Worm (Caenorhabditis elegans) whole organism, midembryonic: Measurements from ENCODE around the gene fbxc-20.

Source experiments
- T22C8.4 ChIP-seq: fragments of 200-800 bp; sonication (Bioruptor generic); IDR thresholded peaks from 2 replicates; pipeline ENCODE4 v1.3.6; 2022; ENCODE audit warnings: missing genetic modification characterization, missing compliant biosample characterization
- cog-1 ChIP-seq: sonication (generic microtip); optimal IDR thresholded peaks from 2 replicates; lab custom pipeline; 2016; ENCODE audit warnings: missing genetic modification characterization, missing compliant biosample characterization
- flt-1 ChIP-seq: fragments of 200-800 bp; sonication (Bioruptor generic); IDR thresholded peaks from 2 replicates; pipeline ENCODE4 v1.3.6; 2022; ENCODE audit warnings: missing genetic modification characterization, missing compliant biosample characterization
- klf-2 ChIP-seq: fragments of 200-800 bp; sonication (Bioruptor generic); conservative IDR thresholded peaks from 2 replicates; pipeline ENCODE4 v1.3.6; 2022; ENCODE audit warnings: missing genetic modification reagents, missing genetic modification characterization, missing compliant biosample characterization
- med-1 ChIP-seq: sonication (generic microtip); optimal IDR thresholded peaks from 2 replicates; lab custom pipeline; 2017; ENCODE audit warnings: missing genetic modification characterization, mild to moderate bottlenecking, missing compliant biosample characterization, antibody characterized with exemption, missing genetic modification reagents; ENCODE audit not compliant: insufficient read depth
- tab-1 ChIP-seq: fragments of 200-800 bp; sonication (Bioruptor generic); IDR thresholded peaks from 2 replicates; pipeline ENCODE4 v1.3.6; 2022; ENCODE audit warnings: missing genetic modification characterization, missing compliant biosample characterization
- ztf-23 ChIP-seq: fragments of 200-800 bp; sonication (Bioruptor generic); IDR thresholded peaks from 2 replicates; pipeline ENCODE4 v1.3.6; 2022; ENCODE audit warnings: missing genetic modification reagents, missing genetic modification characterization, missing compliant biosample characterization
- ztf-29 ChIP-seq: fragments of 200-800 bp; sonication (Bioruptor generic); IDR thresholded peaks from 2 replicates; pipeline ENCODE4 v1.3.6; 2022; ENCODE audit warnings: missing genetic modification reagents, missing genetic modification characterization, missing compliant biosample characterization

ce11 chrII:2455931-2456576 lies 37.1 kb downstream of the fbxc-20 start:
- no peak for TF ChIP-seq klf-2 (GFP tag; lab: Robert Waterston, UW)
- TF ChIP-seq med-1 (GFP tag; lab: Kevin White, UChicago): no peak
- TF ChIP-seq tab-1 (GFP tag; lab: Robert Waterston, UW): no peak
- TF ChIP-seq T22C8.4 (GFP tag; lab: Robert Waterston, UW): no peak
- TF ChIP-seq ztf-29 (GFP tag; lab: Robert Waterston, UW): no peak
- no peak for TF ChIP-seq cog-1 (tag; lab: Kevin White, UChicago)
- TF ChIP-seq flt-1: no peak
- TF ChIP-seq ztf-23 (GFP tag; lab: Robert Waterston, UW): no peak
